Fruit fly (Drosophila melanogaster) whole organism, embryonic: Measurements from ENCODE around the gene CG11089.

Experiments
- Blimp-1 ChIP-seq: fragments of 200-800 bp; sonication (Bioruptor generic); optimal IDR thresholded peaks from 3 replicates; lab custom pipeline; 2018; ENCODE audit warnings: missing biosample characterization, missing genetic modification characterization, mild to moderate bottlenecking, moderate library complexity, missing genetic modification reagents
- CG10209 ChIP-seq: fragments of 200-800 bp; sonication (Bioruptor generic); optimal IDR thresholded peaks from 3 replicates; lab custom pipeline; 2017; ENCODE audit warnings: missing biosample characterization, mild to moderate bottlenecking, missing genetic modification characterization, missing genetic modification reagents
- CG10321 ChIP-seq: fragments of 200-800 bp; sonication (Bioruptor generic); IDR thresholded peaks from 2 replicates; pipeline ENCODE4 v1.3.6; 2022; ENCODE audit warnings: missing biosample characterization, missing genetic modification characterization
- CG12299 ChIP-seq: fragments of 200-800 bp; sonication (Bioruptor generic); optimal IDR thresholded peaks from 2 replicates; lab custom pipeline; 2018; ENCODE audit warnings: missing biosample characterization, mild to moderate bottlenecking, missing genetic modification characterization
- CG17912 ChIP-seq: fragments of 200-800 bp; sonication (Bioruptor generic); optimal IDR thresholded peaks from 2 replicates; lab custom pipeline; 2018; ENCODE audit warnings: missing biosample characterization, mild to moderate bottlenecking, missing genetic modification characterization
- CG18619 ChIP-seq: fragments of 200-800 bp; sonication (Bioruptor generic); optimal IDR thresholded peaks from 3 replicates; lab custom pipeline; 2017; ENCODE audit warnings: missing biosample characterization, mild to moderate bottlenecking, missing genetic modification characterization
- CG32772 ChIP-seq: fragments of 200-800 bp; sonication (Bioruptor generic); IDR thresholded peaks from 2 replicates; pipeline ENCODE4 v1.3.6; 2022; ENCODE audit warnings: missing biosample characterization, missing genetic modification characterization
- CG4617 ChIP-seq: fragments of 200-800 bp; sonication (Bioruptor generic); optimal IDR thresholded peaks from 3 replicates; lab custom pipeline; 2016; ENCODE audit warnings: missing biosample characterization, missing genetic modification characterization, borderline replicate concordance
- CG4707 ChIP-seq: fragments of 200-800 bp; sonication (Bioruptor generic); optimal IDR thresholded peaks from 2 replicates; lab custom pipeline; 2018; ENCODE audit warnings: missing biosample characterization, mild to moderate bottlenecking, missing genetic modification characterization, moderate library complexity
- CG4730 ChIP-seq: fragments of 200-800 bp; sonication (Bioruptor generic); IDR thresholded peaks from 2 replicates; pipeline ENCODE4 v1.3.6; 2022; ENCODE audit warnings: missing biosample characterization, missing genetic modification characterization
- CG6854 ChIP-seq: fragments of 200-800 bp; sonication (Bioruptor generic); optimal IDR thresholded peaks from 3 replicates; lab custom pipeline; 2017; ENCODE audit warnings: missing biosample characterization, mild to moderate bottlenecking, missing genetic modification characterization
- CG8281 ChIP-seq: fragments of 200-800 bp; sonication (Bioruptor generic); optimal IDR thresholded peaks from 2 replicates; lab custom pipeline; 2018; ENCODE audit warnings: missing biosample characterization, mild to moderate bottlenecking, missing genetic modification characterization, moderate library complexity
- CG8944 ChIP-seq: fragments of 200-800 bp; sonication (Bioruptor generic); optimal IDR thresholded peaks from 3 replicates; lab custom pipeline; 2016; ENCODE audit warnings: missing biosample characterization, missing genetic modification characterization
- CG9437 ChIP-seq: fragments of 200-800 bp; sonication (Bioruptor generic); optimal IDR thresholded peaks from 2 replicates; lab custom pipeline; 2018; ENCODE audit warnings: missing biosample characterization, mild to moderate bottlenecking, missing genetic modification characterization
- D19A ChIP-seq: fragments of 200-800 bp; optimal IDR thresholded peaks from 3 replicates; lab custom pipeline; 2019; ENCODE audit warnings: missing biosample characterization, mild to moderate bottlenecking, missing genetic modification characterization, moderate library complexity
- Dek ChIP-seq: fragments of 200-800 bp; sonication (Bioruptor generic); optimal IDR thresholded peaks from 3 replicates; lab custom pipeline; 2019; ENCODE audit warnings: missing biosample characterization, mild to moderate bottlenecking, missing genetic modification characterization, moderate library complexity
- Dfd ChIP-seq, 2 experiments: fragments of >200 bp; optimal IDR thresholded peaks; 2 replicates each; lab custom pipeline; 2017; ENCODE audit warnings: missing biosample characterization in 2 of 2, missing genetic modification characterization in 2 of 2
- Dll ChIP-seq: fragments of 200-800 bp; sonication (Bioruptor generic); IDR thresholded peaks from 4 replicates; pipeline ENCODE4 v1.3.6; 2022; ENCODE audit warnings: missing biosample characterization, missing genetic modification characterization; ENCODE audit not compliant: partially characterized antibody
- Gug ChIP-seq: fragments of 200-800 bp; sonication (Bioruptor generic); IDR thresholded peaks from 4 replicates; pipeline ENCODE4 v1.3.6; 2022; ENCODE audit warnings: missing biosample characterization, missing genetic modification characterization
- HHEX ChIP-seq: fragments of 200-800 bp; sonication (Bioruptor generic); optimal IDR thresholded peaks from 3 replicates; lab custom pipeline; 2017; ENCODE audit warnings: missing biosample characterization, mild to moderate bottlenecking, missing genetic modification characterization, missing genetic modification reagents
- HLH54F ChIP-seq: fragments of 200-800 bp; sonication (Bioruptor generic); optimal IDR thresholded peaks from 3 replicates; lab custom pipeline; 2016; ENCODE audit warnings: missing biosample characterization, missing genetic modification characterization
- HmgD ChIP-seq: fragments of 200-800 bp; sonication (Bioruptor generic); optimal IDR thresholded peaks from 3 replicates; lab custom pipeline; 2016; ENCODE audit warnings: missing biosample characterization, missing genetic modification characterization
- NC2α ChIP-seq: fragments of 200-800 bp; sonication (Bioruptor generic); optimal IDR thresholded peaks from 2 replicates; lab custom pipeline; 2016; ENCODE audit warnings: missing biosample characterization, missing genetic modification characterization
- NC2β ChIP-seq: fragments of 200-800 bp; sonication (Bioruptor generic); optimal IDR thresholded peaks from 2 replicates; lab custom pipeline; 2016; ENCODE audit warnings: missing biosample characterization, missing genetic modification characterization
- Neu2 ChIP-seq: fragments of 200-800 bp; sonication (Bioruptor generic); optimal IDR thresholded peaks from 3 replicates; lab custom pipeline; 2016; ENCODE audit warnings: missing biosample characterization, missing genetic modification characterization, borderline replicate concordance
- Sin3A ChIP-seq: fragments of >200 bp; optimal IDR thresholded peaks from 2 replicates; lab custom pipeline; 2018
- Xrp1 ChIP-seq: fragments of 200-800 bp; sonication (Bioruptor generic); IDR thresholded peaks from 2 replicates; pipeline ENCODE4 v1.3.6; 2022; ENCODE audit warnings: missing biosample characterization, missing genetic modification characterization
- dm ChIP-seq: fragments of 200-800 bp; sonication (Bioruptor generic); optimal IDR thresholded peaks from 3 replicates; lab custom pipeline; 2016; ENCODE audit warnings: missing biosample characterization, missing genetic modification characterization
- dmrt11E ChIP-seq: fragments of 200-800 bp; sonication (Bioruptor generic); optimal IDR thresholded peaks from 3 replicates; lab custom pipeline; 2018; ENCODE audit warnings: missing biosample characterization, mild to moderate bottlenecking, missing genetic modification characterization, moderate library complexity
- dpn ChIP-seq, 2 experiments: fragments of 200-800 bp; sonication (Bioruptor generic); optimal IDR thresholded peaks; 3 replicates each; lab custom pipeline; 2016; ENCODE audit warnings: missing biosample characterization in 2 of 2, missing genetic modification characterization in 2 of 2
- emc ChIP-seq: fragments of 200-800 bp; sonication (Bioruptor generic); optimal IDR thresholded peaks from 2 replicates; lab custom pipeline; 2016; ENCODE audit warnings: missing biosample characterization, missing genetic modification characterization
- esg ChIP-seq: fragments of 200-800 bp; sonication (Bioruptor generic); conservative IDR thresholded peaks from 2 replicates; pipeline ENCODE4 v1.3.6; 2022; ENCODE audit warnings: missing biosample characterization, missing genetic modification characterization
- ewg ChIP-seq: fragments of 200-800 bp; sonication (Bioruptor generic); optimal IDR thresholded peaks from 3 replicates; lab custom pipeline; 2017; ENCODE audit warnings: mild to moderate bottlenecking, missing biosample characterization, missing genetic modification reagents, missing genetic modification characterization
- ftz-f1 ChIP-seq: fragments of 200-800 bp; sonication (Bioruptor generic); optimal IDR thresholded peaks from 2 replicates; lab custom pipeline; 2016; ENCODE audit warnings: missing biosample characterization, missing genetic modification characterization
- gcm ChIP-seq: fragments of 200-800 bp; sonication (Bioruptor generic); optimal IDR thresholded peaks from 2 replicates; lab custom pipeline; 2019; ENCODE audit warnings: missing biosample characterization, mild to moderate bottlenecking, missing genetic modification characterization, moderate library complexity
- grn ChIP-seq: fragments of 200-800 bp; sonication (Bioruptor generic); optimal IDR thresholded peaks from 3 replicates; lab custom pipeline; 2017; ENCODE audit warnings: missing biosample characterization, missing genetic modification characterization
- hb ChIP-seq: fragments of 200-800 bp; sonication (Bioruptor generic); IDR thresholded peaks from 3 replicates; pipeline ENCODE4 v1.3.6; 2022; ENCODE audit warnings: missing biosample characterization, missing genetic modification characterization; ENCODE audit not compliant: partially characterized antibody
- hkb ChIP-seq, 2 experiments: fragments of 200-800 bp in 1 of 2; fragments of >200 bp in 1 of 2; sonication (Bioruptor generic) in 1 of 2; IDR thresholded peaks in 1 of 2; optimal IDR thresholded peaks in 1 of 2; 2 replicates each; pipeline versions ENCODE4 v1.3.6 to Lab custom; 2017 to 2022; ENCODE audit warnings: missing biosample characterization in 1 of 2, missing genetic modification characterization in 1 of 2
- knrl ChIP-seq: fragments of 200-800 bp; sonication (Bioruptor generic); IDR thresholded peaks from 3 replicates; pipeline ENCODE4 v1.3.6; 2022; ENCODE audit warnings: missing biosample characterization, missing genetic modification characterization; ENCODE audit not compliant: partially characterized antibody
- nau ChIP-seq: fragments of 200-800 bp; sonication (Bioruptor generic); optimal IDR thresholded peaks from 3 replicates; lab custom pipeline; 2017; ENCODE audit warnings: missing biosample characterization, mild to moderate bottlenecking, missing genetic modification characterization, missing genetic modification reagents
- pita ChIP-seq: fragments of 200-800 bp; sonication (Bioruptor generic); optimal IDR thresholded peaks from 2 replicates; lab custom pipeline; 2017; ENCODE audit warnings: missing biosample characterization, mild to moderate bottlenecking, missing genetic modification characterization
- run ChIP-seq: fragments of 200-800 bp; sonication (Bioruptor generic); optimal IDR thresholded peaks from 3 replicates; lab custom pipeline; 2018; ENCODE audit warnings: missing biosample characterization, mild to moderate bottlenecking, missing genetic modification characterization
- scrt ChIP-seq: fragments of 200-800 bp; sonication (Bioruptor generic); optimal IDR thresholded peaks from 2 replicates; lab custom pipeline; 2018; ENCODE audit warnings: missing biosample characterization, mild to moderate bottlenecking, missing genetic modification characterization, moderate library complexity
- sima ChIP-seq: fragments of 200-800 bp; sonication (Bioruptor generic); optimal IDR thresholded peaks from 2 replicates; lab custom pipeline; 2016; ENCODE audit warnings: missing biosample characterization, missing genetic modification characterization
- slou ChIP-seq: fragments of 200-800 bp; sonication (Bioruptor generic); optimal IDR thresholded peaks from 3 replicates; lab custom pipeline; 2016; ENCODE audit warnings: missing biosample characterization, missing genetic modification characterization
- ssp ChIP-seq: fragments of 200-800 bp; sonication (Bioruptor generic); IDR thresholded peaks from 2 replicates; pipeline ENCODE4 v1.3.6; 2022; ENCODE audit warnings: missing biosample characterization, missing genetic modification characterization
- wek ChIP-seq: fragments of 200-800 bp; sonication (Bioruptor generic); optimal IDR thresholded peaks from 3 replicates; lab custom pipeline; 2018; ENCODE audit warnings: missing biosample characterization, mild to moderate bottlenecking, missing genetic modification characterization, moderate library complexity
- zf30C ChIP-seq: fragments of 200-800 bp; sonication (Bioruptor generic); optimal IDR thresholded peaks from 3 replicates; lab custom pipeline; 2018; ENCODE audit warnings: missing biosample characterization, mild to moderate bottlenecking, missing genetic modification characterization

CG11089 gene

dm6 chr3R:24875939-24876842, 654 bp upstream of the CG11089 start, which contains the start of gene CG3744 (continued):
- TF ChIP-seq CG18619 (GFP tag; lab: Kevin White, UChicago) (peak; percentile 90), knrl (GFP tag; lab: Robert Waterston, UW) (peak; percentile 96), CG17912 (GFP tag; lab: Kevin White, UChicago) (peak; percentile 56), wek (GFP tag; lab: Kevin White, UChicago) (peak; percentile 23), run (tag; lab: Kevin White, UChicago) (peak; percentile 63), hb (peak; percentile 87), CG8944 (GFP tag; lab: Kevin White, UChicago) (peak; percentile 69), hkb (optimal IDR thresholded peaks at IDR 0.05; lab: Kevin White, UChicago) (no peak), hkb (GFP tag; IDR thresholded peaks at IDR 0.05; lab: Robert Waterston, UW) (peak; percentile 89), HLH54F (GFP tag; lab: Kevin White, UChicago) (peak; percentile 82), CG8281 (peak; percentile 67), NC2α (GFP tag; lab: Kevin White, UChicago) (peak; percentile 45), CG4730 (GFP tag; lab: Robert Waterston, UW) (peak; percentile 84), Sin3A (peak; percentile 73), Neu2 (no peak), CG4617 (peak; percentile 78), gcm (GFP tag; lab: Kevin White, UChicago) (peak; percentile 76), pita (GFP tag; lab: Kevin White, UChicago) (no peak), CG10209 (GFP tag; lab: Kevin White, UChicago) (peak; percentile 91), HmgD (GFP tag; lab: Kevin White, UChicago) (peak; percentile 18), NC2β (GFP tag; lab: Kevin White, UChicago) (peak; percentile 35), HHEX (GFP tag; lab: Kevin White, UChicago) (peak; percentile 88), Dek (tag; lab: Kevin White, UChicago) (peak; percentile 95), dmrt11E (tag; lab: Kevin White, UChicago) (peak; percentile 86), CG12299 (tag; lab: Kevin White, UChicago) (peak; percentile 86), grn (GFP tag; lab: Kevin White, UChicago) (peak; percentile 0), CG6854 (peak; percentile 70), ssp (GFP tag; lab: Robert Waterston, UW) (peak; percentile 86), dm (GFP tag; lab: Kevin White, UChicago) (no peak), emc (GFP tag; lab: Kevin White, UChicago) (peak; percentile 6), nau (GFP tag; lab: Kevin White, UChicago) (no peak), Blimp-1 (GFP tag; lab: Kevin White, UChicago) (peak; percentile 95), slou (GFP tag; lab: Kevin White, UChicago) (peak; percentile 85), CG10321 (GFP tag; lab: Robert Waterston, UW) (peak; percentile 77), Xrp1 (GFP tag; lab: Robert Waterston, UW) (peak; percentile 95), dpn (GFP tag; optimal IDR thresholded peaks at IDR 0.05; lab: Kevin White, UChicago) (peak; percentile 79 to 94), esg (GFP tag; lab: Robert Waterston, UW) (peak; percentile 87), Dll (GFP tag; lab: Robert Waterston, UW) (peak; percentile 99), CG4707 (GFP tag; lab: Kevin White, UChicago) (peak; percentile 11), D19A (tag; lab: Kevin White, UChicago) (peak; percentile 80), sima (GFP tag; lab: Kevin White, UChicago) (no peak), CG9437 (GFP tag; lab: Kevin White, UChicago) (peak; percentile 54), ewg (peak; percentile 78), ftz-f1 (GFP tag; lab: Kevin White, UChicago) (peak; percentile 45), CG32772 (peak; percentile 93), Dfd (GFP tag; optimal IDR thresholded peaks at IDR 0.05; lab: Kevin White, UChicago) (peak in 1 of 2 experiments; percentile 71), scrt (GFP tag; lab: Kevin White, UChicago) (no peak), zf30C (GFP tag; lab: Kevin White, UChicago) (peak; percentile 21), Gug (peak; percentile 98)
